Worm (Caenorhabditis elegans): ENCODE measurements around the gene C02E7.6.

ce11 chrV:4889477-4889876, 29.5 kb upstream of the C02E7.6 start, which contains the start of gene ugt-12:
- TF ChIP-seq dao-5 (tag; optimal IDR thresholded peaks at IDR 0.05) = no peak
- TF ChIP-seq him-1 (tag; optimal IDR thresholded peaks at IDR 0.05) = no peak

Measured in whole organism, L4/young adult.